Fruit fly (Drosophila melanogaster) whole organism, embryonic: Measurements from ENCODE around the gene OtopLc.

Experiments used
- Atf3 ChIP-seq: fragments of 200-800 bp; sonication (Bioruptor generic); optimal IDR thresholded peaks from 3 replicates; lab custom pipeline; 2016; ENCODE audit warnings: missing biosample characterization, missing genetic modification characterization
- Bdp1 ChIP-seq: fragments of 200-800 bp; sonication (Bioruptor generic); optimal IDR thresholded peaks from 3 replicates; lab custom pipeline; 2016; ENCODE audit warnings: missing biosample characterization, missing genetic modification characterization
- CG10462 ChIP-seq: fragments of 200-800 bp; sonication (Bioruptor generic); optimal IDR thresholded peaks from 2 replicates; lab custom pipeline; 2016; ENCODE audit warnings: missing biosample characterization, missing genetic modification characterization
- CG10565 ChIP-seq: fragments of 200-800 bp; sonication (Bioruptor generic); optimal IDR thresholded peaks from 3 replicates; lab custom pipeline; 2016; ENCODE audit warnings: missing biosample characterization, mild to moderate bottlenecking, missing genetic modification characterization
- CG11085 ChIP-seq: fragments of 200-800 bp; sonication (Bioruptor generic); IDR thresholded peaks from 2 replicates; pipeline ENCODE4 v1.3.6; 2022; ENCODE audit warnings: missing biosample characterization, missing genetic modification characterization
- CG13624 ChIP-seq: fragments of 200-800 bp; sonication (Bioruptor generic); optimal IDR thresholded peaks from 2 replicates; lab custom pipeline; 2016; ENCODE audit warnings: missing biosample characterization, missing genetic modification characterization
- CG14050 ChIP-seq: fragments of 200-800 bp; sonication (Bioruptor generic); IDR thresholded peaks from 3 replicates; pipeline ENCODE4 v1.3.6; 2022; ENCODE audit warnings: missing biosample characterization, missing genetic modification characterization
- CG14710 ChIP-seq: fragments of 200-800 bp; sonication (Bioruptor generic); optimal IDR thresholded peaks from 3 replicates; lab custom pipeline; 2019; ENCODE audit warnings: missing biosample characterization, mild to moderate bottlenecking, missing genetic modification characterization, moderate library complexity
- CG17829 ChIP-seq: fragments of 200-800 bp; optimal IDR thresholded peaks from 2 replicates; lab custom pipeline; 2019; ENCODE audit warnings: missing biosample characterization, mild to moderate bottlenecking, missing genetic modification characterization, moderate library complexity
- CG2120 ChIP-seq: fragments of 200-800 bp; sonication (Bioruptor generic); optimal IDR thresholded peaks from 3 replicates; lab custom pipeline; 2016; ENCODE audit warnings: missing biosample characterization, missing genetic modification characterization
- CG30403 ChIP-seq: fragments of 200-800 bp; sonication (Bioruptor generic); optimal IDR thresholded peaks from 3 replicates; lab custom pipeline; 2016; ENCODE audit warnings: missing biosample characterization, missing genetic modification characterization
- CG30431 ChIP-seq: fragments of 200-800 bp; sonication (Bioruptor generic); optimal IDR thresholded peaks from 2 replicates; lab custom pipeline; 2017; ENCODE audit warnings: missing biosample characterization, missing genetic modification characterization
- CG4424 ChIP-seq: fragments of 200-800 bp; sonication (Bioruptor generic); optimal IDR thresholded peaks from 3 replicates; lab custom pipeline; 2016; ENCODE audit warnings: missing biosample characterization, missing genetic modification characterization
- CG6272 ChIP-seq: fragments of 200-800 bp; sonication (Bioruptor generic); IDR thresholded peaks from 2 replicates; pipeline ENCODE4 v1.3.6; 2022; ENCODE audit warnings: missing biosample characterization, missing genetic modification characterization
- CG6689 ChIP-seq: fragments of 200-800 bp; sonication (Bioruptor generic); IDR thresholded peaks from 2 replicates; pipeline ENCODE4 v1.3.6; 2022; ENCODE audit warnings: missing biosample characterization, missing genetic modification characterization
- CG9437 ChIP-seq: fragments of 200-800 bp; sonication (Bioruptor generic); optimal IDR thresholded peaks from 2 replicates; lab custom pipeline; 2018; ENCODE audit warnings: missing biosample characterization, mild to moderate bottlenecking, missing genetic modification characterization
- CG9727 ChIP-seq: fragments of 200-800 bp; sonication (Bioruptor generic); optimal IDR thresholded peaks from 3 replicates; lab custom pipeline; 2017; ENCODE audit warnings: missing biosample characterization, mild to moderate bottlenecking, missing genetic modification characterization
- CG9876 ChIP-seq: fragments of 200-800 bp; sonication (Bioruptor generic); optimal IDR thresholded peaks from 2 replicates; lab custom pipeline; 2016; ENCODE audit warnings: missing biosample characterization, missing genetic modification characterization
- Camta ChIP-seq: fragments of 200-800 bp; sonication (Bioruptor generic); optimal IDR thresholded peaks from 2 replicates; lab custom pipeline; 2016; ENCODE audit warnings: missing biosample characterization, missing genetic modification characterization
- Chrac-16 ChIP-seq: fragments of 200-800 bp; sonication (Bioruptor generic); optimal IDR thresholded peaks from 3 replicates; lab custom pipeline; 2016; ENCODE audit warnings: missing biosample characterization, missing genetic modification characterization
- CoRest ChIP-seq: fragments of 200-800 bp; sonication (Bioruptor generic); optimal IDR thresholded peaks from 3 replicates; lab custom pipeline; 2018; ENCODE audit warnings: missing biosample characterization, mild to moderate bottlenecking, missing genetic modification characterization, moderate library complexity
- Dbx ChIP-seq: fragments of 200-800 bp; sonication (Bioruptor generic); IDR thresholded peaks from 3 replicates; pipeline ENCODE4 v1.3.6; 2022; ENCODE audit warnings: missing biosample characterization, missing genetic modification characterization
- Eip74EF ChIP-seq, 2 experiments: fragments of 200-800 bp in 1 of 2; fragments of >200 bp in 1 of 2; sonication (Bioruptor generic) in 1 of 2; optimal IDR thresholded peaks; 2 replicates each; lab custom pipeline; 2017 to 2019; ENCODE audit warnings: missing biosample characterization in 2 of 2, missing genetic modification characterization in 2 of 2, mild to moderate bottlenecking in 1 of 2, moderate library complexity in 1 of 2
- Hr51 ChIP-seq, 2 experiments: fragments of 200-800 bp; sonication (Bioruptor generic); optimal IDR thresholded peaks; 2 replicates in 1 of 2; 3 replicates in 1 of 2; lab custom pipeline; 2016 to 2018; ENCODE audit warnings: missing biosample characterization in 2 of 2, missing genetic modification characterization in 2 of 2, mild to moderate bottlenecking in 1 of 2, moderate library complexity in 1 of 2
- Hsf ChIP-seq: fragments of 200-800 bp; sonication (Bioruptor generic); optimal IDR thresholded peaks from 3 replicates; lab custom pipeline; 2016; ENCODE audit warnings: missing biosample characterization, missing genetic modification characterization
- Kr ChIP-seq: fragments of 200-800 bp; sonication (Bioruptor generic); optimal IDR thresholded peaks from 2 replicates; lab custom pipeline; 2017; ENCODE audit warnings: missing biosample characterization, mild to moderate bottlenecking, missing genetic modification characterization
- Oli ChIP-seq: fragments of 200-800 bp; sonication (Bioruptor generic); optimal IDR thresholded peaks from 2 replicates; lab custom pipeline; 2018; ENCODE audit warnings: missing biosample characterization, mild to moderate bottlenecking, missing genetic modification characterization, moderate library complexity
- Opbp ChIP-seq: fragments of 200-800 bp; sonication (Bioruptor generic); IDR thresholded peaks from 3 replicates; pipeline ENCODE4 v1.3.6; 2022; ENCODE audit warnings: missing biosample characterization, missing genetic modification characterization; ENCODE audit not compliant: partially characterized antibody
- Side ChIP-seq: fragments of 200-800 bp; sonication (Bioruptor generic); optimal IDR thresholded peaks from 2 replicates; lab custom pipeline; 2016; ENCODE audit warnings: missing biosample characterization, missing genetic modification characterization
- Spps ChIP-seq: fragments of 200-800 bp; sonication (Bioruptor generic); optimal IDR thresholded peaks from 2 replicates; lab custom pipeline; 2018; ENCODE audit warnings: missing biosample characterization, mild to moderate bottlenecking, missing genetic modification characterization
- br ChIP-seq: fragments of >200 bp; optimal IDR thresholded peaks from 2 replicates; lab custom pipeline; 2017
- btn ChIP-seq: fragments of 200-800 bp; sonication (Bioruptor generic); optimal IDR thresholded peaks from 2 replicates; lab custom pipeline; 2016; ENCODE audit warnings: missing biosample characterization, missing genetic modification characterization
- crc ChIP-seq: fragments of 200-800 bp; sonication (Bioruptor generic); optimal IDR thresholded peaks from 2 replicates; lab custom pipeline; 2016; ENCODE audit warnings: missing biosample characterization, missing genetic modification characterization
- crol ChIP-seq: fragments of 200-800 bp; sonication (Bioruptor generic); IDR thresholded peaks from 2 replicates; pipeline ENCODE4 v1.3.6; 2022; ENCODE audit warnings: missing biosample characterization, missing genetic modification characterization
- dpn ChIP-seq, 2 experiments: fragments of 200-800 bp; sonication (Bioruptor generic); optimal IDR thresholded peaks; 3 replicates each; lab custom pipeline; 2016; ENCODE audit warnings: missing biosample characterization in 2 of 2, missing genetic modification characterization in 2 of 2
- en ChIP-seq: fragments of 200-800 bp; sonication (Bioruptor generic); optimal IDR thresholded peaks from 2 replicates; lab custom pipeline; 2016; ENCODE audit warnings: missing biosample characterization, missing genetic modification characterization
- ftz-f1 ChIP-seq: fragments of 200-800 bp; sonication (Bioruptor generic); optimal IDR thresholded peaks from 2 replicates; lab custom pipeline; 2016; ENCODE audit warnings: missing biosample characterization, missing genetic modification characterization
- gro ChIP-seq: fragments of 200-800 bp; sonication (Bioruptor generic); optimal IDR thresholded peaks from 2 replicates; lab custom pipeline; 2016; ENCODE audit warnings: missing biosample characterization, missing genetic modification characterization
- hbn ChIP-seq: fragments of 200-800 bp; sonication (Bioruptor generic); IDR thresholded peaks from 2 replicates; pipeline ENCODE4 v1.3.6; 2022; ENCODE audit warnings: missing biosample characterization, missing genetic modification characterization; ENCODE audit not compliant: partially characterized antibody
- hth ChIP-seq: fragments of >200 bp; optimal IDR thresholded peaks from 2 replicates; lab custom pipeline; 2017; ENCODE audit warnings: inconsistent platforms
- insv ChIP-seq, 2 experiments: fragments of 200-800 bp; sonication (Bioruptor generic); optimal IDR thresholded peaks; 3 replicates each; lab custom pipeline; 2016 to 2018; ENCODE audit warnings: missing biosample characterization in 2 of 2, missing genetic modification characterization in 2 of 2
- klu ChIP-seq: fragments of 200-800 bp; sonication (Bioruptor generic); IDR thresholded peaks from 2 replicates; pipeline ENCODE4 v1.3.6; 2022; ENCODE audit warnings: missing biosample characterization, missing genetic modification characterization
- maf-S ChIP-seq: fragments of 200-800 bp; sonication (Bioruptor generic); optimal IDR thresholded peaks from 2 replicates; lab custom pipeline; 2016; ENCODE audit warnings: missing biosample characterization, missing genetic modification characterization
- nom ChIP-seq: fragments of 200-800 bp; sonication (Bioruptor generic); optimal IDR thresholded peaks from 2 replicates; lab custom pipeline; 2017; ENCODE audit warnings: missing biosample characterization, missing genetic modification characterization, mild to moderate bottlenecking, moderate library complexity, missing genetic modification reagents
- phol ChIP-seq: fragments of 200-800 bp; sonication (Bioruptor generic); optimal IDR thresholded peaks from 3 replicates; lab custom pipeline; 2018; ENCODE audit warnings: missing biosample characterization, mild to moderate bottlenecking, missing genetic modification characterization, moderate library complexity
- pnt ChIP-seq: fragments of 200-800 bp; sonication (Bioruptor generic); optimal IDR thresholded peaks from 3 replicates; lab custom pipeline; 2016; ENCODE audit warnings: missing biosample characterization, missing genetic modification characterization
- pum ChIP-seq: fragments of 200-800 bp; sonication (Bioruptor generic); optimal IDR thresholded peaks from 2 replicates; lab custom pipeline; 2016; ENCODE audit warnings: missing biosample characterization, missing genetic modification characterization
- run ChIP-seq: fragments of 200-800 bp; sonication (Bioruptor generic); optimal IDR thresholded peaks from 3 replicates; lab custom pipeline; 2018; ENCODE audit warnings: missing biosample characterization, mild to moderate bottlenecking, missing genetic modification characterization
- sens ChIP-seq: fragments of 200-800 bp; sonication (Bioruptor generic); peaks from one replicate; lab custom pipeline; 2016; ENCODE audit warnings: missing biosample characterization, missing genetic modification characterization
- slbo ChIP-seq: fragments of 200-800 bp; sonication (Bioruptor generic); IDR thresholded peaks from 2 replicates; pipeline ENCODE4 v1.3.6; 2022; ENCODE audit warnings: missing biosample characterization, missing genetic modification characterization
- so ChIP-seq: fragments of 200-800 bp; sonication (Bioruptor generic); IDR thresholded peaks from 3 replicates; pipeline ENCODE4 v1.3.6; 2022; ENCODE audit warnings: missing biosample characterization, missing genetic modification characterization
- sqz ChIP-seq: fragments of 200-800 bp; sonication (Bioruptor generic); optimal IDR thresholded peaks from 3 replicates; lab custom pipeline; 2018; ENCODE audit warnings: missing biosample characterization, mild to moderate bottlenecking, missing genetic modification characterization
- ttk ChIP-seq: fragments of 200-800 bp; sonication (Bioruptor generic); IDR thresholded peaks from 2 replicates; pipeline ENCODE4 v2.1.2; 2022; ENCODE audit warnings: missing biosample characterization, missing genetic modification characterization

Gene OtopLc

dm6 chrX:5665902-5666301, 3.2 kb upstream of the OtopLc start, which contains the start of the genes Sirt4 and CG4119 (continued):
- TF ChIP-seq btn (no peak), CG17829 (tag; lab: Kevin White, UChicago) (peak; percentile 61), klu (no peak), CG30431 (GFP tag; lab: Kevin White, UChicago) (no peak), phol (peak; percentile 52), CG2120 (GFP tag; lab: Kevin White, UChicago) (peak; percentile 57), Opbp (GFP tag; lab: Robert Waterston, UW) (peak; percentile 97), Dbx (no peak), dpn (GFP tag; optimal IDR thresholded peaks at IDR 0.05; lab: Kevin White, UChicago) (peak in 1 of 2 experiments; percentile 8), sens (GFP tag; lab: Kevin White, UChicago) (no peak), hth (lab: Kevin White, UChicago) (no peak), CG14050 (GFP tag; lab: Robert Waterston, UW) (no peak), pnt (GFP tag; lab: Kevin White, UChicago) (no peak), Oli (tag; lab: Kevin White, UChicago) (no peak), Bdp1 (GFP tag; lab: Kevin White, UChicago) (no peak), Camta (no peak), sqz (GFP tag; lab: Kevin White, UChicago) (no peak), Side (peak; percentile 16), hbn (GFP tag; lab: Robert Waterston, UW) (peak; percentile 90), Chrac-16 (no peak), CG11085 (GFP tag; lab: Robert Waterston, UW) (no peak), CG6272 (GFP tag; lab: Robert Waterston, UW) (peak; percentile 59; the same call in 1 of the 2 replicates), CG9437 (GFP tag; lab: Kevin White, UChicago) (peak; percentile 97), CG4424 (GFP tag; lab: Kevin White, UChicago) (no peak), ttk (GFP tag; lab: Robert Waterston, UW) (no peak), br (lab: Kevin White, UChicago) (no peak), CG14710 (tag; lab: Kevin White, UChicago) (peak; percentile 40), gro (peak; percentile 40), ftz-f1 (GFP tag; lab: Kevin White, UChicago) (no peak), pum (no peak), CG13624 (peak; percentile 24), Hsf (GFP tag; lab: Kevin White, UChicago) (no peak), CG10462 (GFP tag; lab: Kevin White, UChicago) (no peak), CG10565 (GFP tag; lab: Kevin White, UChicago) (no peak), en (GFP tag; lab: Kevin White, UChicago) (no peak), insv (GFP tag; optimal IDR thresholded peaks at IDR 0.05; lab: Kevin White, UChicago) (peak in 1 of 2 experiments; percentile 7), so (GFP tag; lab: Robert Waterston, UW) (no peak), CG6689 (no peak), Hr51 (GFP tag; optimal IDR thresholded peaks at IDR 0.05; lab: Kevin White, UChicago) (no peak), Spps (tag; lab: Kevin White, UChicago) (no peak), slbo (GFP tag; lab: Robert Waterston, UW) (peak; percentile 54; the same call in 1 of the 2 replicates), maf-S (GFP tag; lab: Kevin White, UChicago) (no peak), CG9876 (no peak), Eip74EF (GFP tag; optimal IDR thresholded peaks at IDR 0.05; lab: Kevin White, UChicago) (no peak), Kr (GFP tag; lab: Kevin White, UChicago) (no peak), CoRest (peak; percentile 14), run (tag; lab: Kevin White, UChicago) (no peak), crol (GFP tag; lab: Robert Waterston, UW) (no peak), nom (no peak), CG9727 (GFP tag; lab: Kevin White, UChicago) (peak; percentile 9), Atf3 (GFP tag; lab: Kevin White, UChicago) (no peak), CG30403 (GFP tag; lab: Kevin White, UChicago) (peak; percentile 16), crc (GFP tag; lab: Kevin White, UChicago) (no peak)
